Fruit fly (Drosophila melanogaster) whole organism, embryonic: ENCODE data around the gene CG32267.
A peak's percentile ranks its signal among the peaks of the same experiment; 100 is the strongest.

Experiments
- B-H1 ChIP-seq: fragments of 200-800 bp; sonication (Bioruptor generic); IDR thresholded peaks from 3 replicates; pipeline ENCODE4 v1.3.6; 2022; ENCODE audit warnings: missing biosample characterization, missing genetic modification characterization
- BtbVII ChIP-seq: fragments of 200-800 bp; sonication (Bioruptor generic); optimal IDR thresholded peaks from 3 replicates; lab custom pipeline; 2017; ENCODE audit warnings: missing biosample characterization, mild to moderate bottlenecking, missing genetic modification characterization
- CG10209 ChIP-seq: fragments of 200-800 bp; sonication (Bioruptor generic); optimal IDR thresholded peaks from 3 replicates; lab custom pipeline; 2017; ENCODE audit warnings: missing biosample characterization, mild to moderate bottlenecking, missing genetic modification characterization, missing genetic modification reagents
- CG10274 ChIP-seq: fragments of 200-800 bp; sonication (Bioruptor generic); optimal IDR thresholded peaks from 3 replicates; lab custom pipeline; 2017; ENCODE audit warnings: missing biosample characterization, mild to moderate bottlenecking, missing genetic modification characterization
- CG10959 ChIP-seq: fragments of 200-800 bp; sonication (Bioruptor generic); IDR thresholded peaks from 2 replicates; pipeline ENCODE4 v1.3.6; 2022; ENCODE audit warnings: missing biosample characterization, missing genetic modification characterization
- CG11398 ChIP-seq: fragments of 200-800 bp; sonication (Bioruptor generic); optimal IDR thresholded peaks from 2 replicates; lab custom pipeline; 2016; ENCODE audit warnings: missing biosample characterization, missing genetic modification characterization
- CG12104 ChIP-seq: fragments of 200-800 bp; sonication (Bioruptor generic); optimal IDR thresholded peaks from 3 replicates; lab custom pipeline; 2016; ENCODE audit warnings: missing biosample characterization, missing genetic modification characterization
- CG12391 ChIP-seq: fragments of 200-800 bp; sonication (Bioruptor generic); optimal IDR thresholded peaks from 3 replicates; lab custom pipeline; 2018; ENCODE audit warnings: missing biosample characterization, mild to moderate bottlenecking, missing genetic modification characterization, moderate library complexity
- CG13624 ChIP-seq: fragments of 200-800 bp; sonication (Bioruptor generic); optimal IDR thresholded peaks from 2 replicates; lab custom pipeline; 2016; ENCODE audit warnings: missing biosample characterization, missing genetic modification characterization
- CG14014 ChIP-seq: fragments of 200-800 bp; sonication (Bioruptor generic); IDR thresholded peaks from 2 replicates; pipeline ENCODE4 v1.3.6; 2022; ENCODE audit warnings: missing biosample characterization, missing genetic modification characterization
- CG17361 ChIP-seq: fragments of 200-800 bp; sonication (Bioruptor generic); IDR thresholded peaks from 3 replicates; pipeline ENCODE4 v1.3.6; 2022; ENCODE audit warnings: missing biosample characterization, missing genetic modification characterization
- CG17802 ChIP-seq: fragments of 200-800 bp; sonication (Bioruptor generic); optimal IDR thresholded peaks from 2 replicates; lab custom pipeline; 2018; ENCODE audit warnings: missing biosample characterization, mild to moderate bottlenecking, missing genetic modification characterization, moderate library complexity
- CG30020 ChIP-seq: fragments of 200-800 bp; optimal IDR thresholded peaks from 2 replicates; lab custom pipeline; 2019; ENCODE audit warnings: missing biosample characterization, mild to moderate bottlenecking, missing genetic modification characterization, moderate library complexity
- CG32772 ChIP-seq: fragments of 200-800 bp; sonication (Bioruptor generic); IDR thresholded peaks from 2 replicates; pipeline ENCODE4 v1.3.6; 2022; ENCODE audit warnings: missing biosample characterization, missing genetic modification characterization
- CG33557 ChIP-seq: fragments of 200-800 bp; sonication (Bioruptor generic); optimal IDR thresholded peaks from 2 replicates; lab custom pipeline; 2019; ENCODE audit warnings: missing biosample characterization, mild to moderate bottlenecking, missing genetic modification characterization, moderate library complexity
- CG3726 ChIP-seq: fragments of 200-800 bp; sonication (Bioruptor generic); IDR thresholded peaks from 3 replicates; pipeline ENCODE4, ENCODE4 v1.3.6; 2022; ENCODE audit warnings: missing biosample characterization, missing genetic modification characterization
- CG4360 ChIP-seq: fragments of 200-800 bp; sonication (Bioruptor generic); IDR thresholded peaks from 2 replicates; pipeline ENCODE4 v1.3.6; 2022; ENCODE audit warnings: missing biosample characterization, missing genetic modification characterization
- CG4617 ChIP-seq: fragments of 200-800 bp; sonication (Bioruptor generic); optimal IDR thresholded peaks from 3 replicates; lab custom pipeline; 2016; ENCODE audit warnings: missing biosample characterization, missing genetic modification characterization, borderline replicate concordance
- CG5245 ChIP-seq: fragments of 200-800 bp; sonication (Bioruptor generic); optimal IDR thresholded peaks from 3 replicates; lab custom pipeline; 2016; ENCODE audit warnings: missing biosample characterization, missing genetic modification characterization
- CG7357 ChIP-seq: fragments of 200-800 bp; sonication (Bioruptor generic); IDR thresholded peaks from 3 replicates; pipeline ENCODE4 v1.3.6; 2022; ENCODE audit warnings: missing biosample characterization, missing genetic modification characterization
- CG8290 ChIP-seq, 3 experiments: fragments of 200-800 bp; sonication (Bioruptor generic); optimal IDR thresholded peaks; 2 replicates each; lab custom pipeline; 2016 to 2019; ENCODE audit warnings: missing biosample characterization in 3 of 3, missing genetic modification characterization in 3 of 3, mild to moderate bottlenecking in 2 of 3, moderate library complexity in 1 of 3
- CG9876 ChIP-seq: fragments of 200-800 bp; sonication (Bioruptor generic); optimal IDR thresholded peaks from 2 replicates; lab custom pipeline; 2016; ENCODE audit warnings: missing biosample characterization, missing genetic modification characterization
- Dad ChIP-seq: fragments of 200-800 bp; sonication (Bioruptor generic); optimal IDR thresholded peaks from 3 replicates; lab custom pipeline; 2016; ENCODE audit warnings: missing biosample characterization, missing genetic modification characterization
- Dbx ChIP-seq: fragments of 200-800 bp; sonication (Bioruptor generic); IDR thresholded peaks from 3 replicates; pipeline ENCODE4 v1.3.6; 2022; ENCODE audit warnings: missing biosample characterization, missing genetic modification characterization
- GATAe ChIP-seq: fragments of 200-800 bp; sonication (Bioruptor generic); conservative IDR thresholded peaks from 2 replicates; pipeline ENCODE4 v1.3.6; 2022; ENCODE audit warnings: missing biosample characterization, missing genetic modification characterization
- MTF-1 ChIP-seq: fragments of 200-800 bp; sonication (Bioruptor generic); optimal IDR thresholded peaks from 2 replicates; lab custom pipeline; 2018; ENCODE audit warnings: missing biosample characterization, mild to moderate bottlenecking, missing genetic modification characterization, borderline replicate concordance
- Neu2 ChIP-seq: fragments of 200-800 bp; sonication (Bioruptor generic); optimal IDR thresholded peaks from 3 replicates; lab custom pipeline; 2016; ENCODE audit warnings: missing biosample characterization, missing genetic modification characterization, borderline replicate concordance
- Ptx1 ChIP-seq: fragments of 200-800 bp; sonication (Bioruptor generic); IDR thresholded peaks from 2 replicates; pipeline ENCODE4 v1.3.6; 2022; ENCODE audit warnings: missing biosample characterization, missing genetic modification characterization
- Ravus ChIP-seq: fragments of 200-800 bp; sonication (Bioruptor generic); IDR thresholded peaks from 2 replicates; pipeline ENCODE4 v1.3.6; 2022; ENCODE audit warnings: missing biosample characterization, missing genetic modification characterization
- Sry-β ChIP-seq: fragments of 200-800 bp; sonication (Bioruptor generic); optimal IDR thresholded peaks from 2 replicates; lab custom pipeline; 2018; ENCODE audit warnings: missing biosample characterization, mild to moderate bottlenecking, missing genetic modification characterization, moderate library complexity
- aop ChIP-seq: fragments of 200-800 bp; sonication (Bioruptor generic); IDR thresholded peaks from 2 replicates; pipeline ENCODE4 v1.3.6; 2022; ENCODE audit warnings: missing biosample characterization, missing genetic modification characterization
- ash1 ChIP-seq: fragments of 200-800 bp; sonication (Bioruptor generic); optimal IDR thresholded peaks from 2 replicates; lab custom pipeline; 2018; ENCODE audit warnings: missing biosample characterization, mild to moderate bottlenecking, missing genetic modification characterization
- bbx ChIP-seq: fragments of 200-800 bp; sonication (Bioruptor generic); IDR thresholded peaks from 2 replicates; pipeline ENCODE4 v1.3.6; 2022; ENCODE audit warnings: missing biosample characterization, missing genetic modification characterization; ENCODE audit not compliant: partially characterized antibody
- bigmax ChIP-seq: fragments of 200-800 bp; sonication (Bioruptor generic); optimal IDR thresholded peaks from 2 replicates; lab custom pipeline; 2018; ENCODE audit warnings: missing biosample characterization, mild to moderate bottlenecking, missing genetic modification characterization
- cato ChIP-seq: fragments of 200-800 bp; sonication (Bioruptor generic); optimal IDR thresholded peaks from 2 replicates; lab custom pipeline; 2016; ENCODE audit warnings: missing biosample characterization, missing genetic modification characterization, borderline replicate concordance
- chif ChIP-seq, 2 experiments: fragments of 200-800 bp; sonication (Bioruptor generic); optimal IDR thresholded peaks; 3 replicates each; lab custom pipeline; 2016; ENCODE audit warnings: missing biosample characterization in 2 of 2, missing genetic modification characterization in 2 of 2
- crp ChIP-seq, 2 experiments: fragments of 200-800 bp; sonication (Bioruptor generic); optimal IDR thresholded peaks; 2 replicates in 1 of 2; 3 replicates in 1 of 2; lab custom pipeline; 2017; ENCODE audit warnings: missing biosample characterization in 2 of 2, missing genetic modification characterization in 2 of 2, mild to moderate bottlenecking in 1 of 2, moderate library complexity in 1 of 2
- cwo ChIP-seq: fragments of 200-800 bp; sonication (Bioruptor generic); optimal IDR thresholded peaks from 3 replicates; lab custom pipeline; 2017; ENCODE audit warnings: missing biosample characterization, missing genetic modification characterization, mild to moderate bottlenecking, moderate library complexity, missing genetic modification reagents
- dati ChIP-seq: fragments of 200-800 bp; sonication (Bioruptor generic); IDR thresholded peaks from 2 replicates; pipeline ENCODE4 v1.3.6; 2022; ENCODE audit warnings: missing biosample characterization, missing genetic modification characterization
- dimm ChIP-seq: fragments of 200-800 bp; sonication (Bioruptor generic); IDR thresholded peaks from 2 replicates; pipeline ENCODE4 v1.3.6; 2022; ENCODE audit warnings: missing biosample characterization, missing genetic modification characterization
- dm ChIP-seq: fragments of 200-800 bp; sonication (Bioruptor generic); optimal IDR thresholded peaks from 3 replicates; lab custom pipeline; 2016; ENCODE audit warnings: missing biosample characterization, missing genetic modification characterization
- dysf ChIP-seq: fragments of 200-800 bp; sonication (Bioruptor generic); IDR thresholded peaks from 3 replicates; pipeline ENCODE4 v1.3.6; 2022; ENCODE audit warnings: missing biosample characterization, missing genetic modification characterization
- en ChIP-seq: fragments of 200-800 bp; sonication (Bioruptor generic); optimal IDR thresholded peaks from 2 replicates; lab custom pipeline; 2016; ENCODE audit warnings: missing biosample characterization, missing genetic modification characterization
- pfk ChIP-seq: fragments of 200-800 bp; sonication (Bioruptor generic); optimal IDR thresholded peaks from 2 replicates; lab custom pipeline; 2018; ENCODE audit warnings: missing biosample characterization, mild to moderate bottlenecking, missing genetic modification characterization, moderate library complexity
- pnt ChIP-seq: fragments of 200-800 bp; sonication (Bioruptor generic); optimal IDR thresholded peaks from 3 replicates; lab custom pipeline; 2016; ENCODE audit warnings: missing biosample characterization, missing genetic modification characterization
- schlank ChIP-seq: fragments of 200-800 bp; sonication (Bioruptor generic); optimal IDR thresholded peaks from 2 replicates; lab custom pipeline; 2018; ENCODE audit warnings: missing biosample characterization, mild to moderate bottlenecking, missing genetic modification characterization
- seq ChIP-seq: fragments of 200-800 bp; sonication (Bioruptor generic); IDR thresholded peaks from 2 replicates; pipeline ENCODE4 v1.3.6; 2022; ENCODE audit warnings: missing biosample characterization, missing genetic modification characterization
- tap ChIP-seq: fragments of 200-800 bp; optimal IDR thresholded peaks from 3 replicates; lab custom pipeline; 2019; ENCODE audit warnings: missing biosample characterization, mild to moderate bottlenecking, missing genetic modification characterization, moderate library complexity
- vvl ChIP-seq: fragments of 200-800 bp; sonication (Bioruptor generic); IDR thresholded peaks from 2 replicates; pipeline ENCODE4 v1.3.6; 2022; ENCODE audit warnings: missing biosample characterization, missing genetic modification characterization

The CG32267 gene

dm6 chr3L:3460402-3461027 is 11.4 kb downstream of the CG32267 start, which contains the start of gene eIF5B (continued):
- peak; percentile 6 for TF ChIP-seq CG9876 (GFP tag; lab: Kevin White, UChicago)
- TF ChIP-seq Neu2 (GFP tag; lab: Kevin White, UChicago) = no peak
- no peak for TF ChIP-seq bbx
- peak; percentile 32 for TF ChIP-seq cwo (GFP tag; lab: Kevin White, UChicago)
- peak; percentile 89 for TF ChIP-seq CG32772
- TF ChIP-seq CG12391 (tag; lab: Kevin White, UChicago) = peak; percentile 80
- TF ChIP-seq dimm (GFP tag; lab: Robert Waterston, UW) = peak; percentile 61
- peak; percentile 71 for TF ChIP-seq CG7357 (GFP tag; lab: Robert Waterston, UW)
- TF ChIP-seq CG10274 (GFP tag; lab: Kevin White, UChicago) = peak; percentile 57
- peak; percentile 58 for TF ChIP-seq pnt (GFP tag; lab: Kevin White, UChicago)
- peak; percentile 40 for TF ChIP-seq CG13624 (GFP tag; lab: Kevin White, UChicago)
- TF ChIP-seq BtbVII (GFP tag; lab: Kevin White, UChicago) = peak; percentile 48
- TF ChIP-seq B-H1 = peak; percentile 68
- TF ChIP-seq CG5245 (GFP tag; lab: Kevin White, UChicago) = peak; percentile 27
- TF ChIP-seq CG3726 = peak; percentile 80; the same call in 2 of the 3 replicates
- no peak for TF ChIP-seq CG11398 (GFP tag; lab: Kevin White, UChicago)
- peak; percentile 57 for TF ChIP-seq cato
- TF ChIP-seq dysf (GFP tag; lab: Robert Waterston, UW) = peak; percentile 86
- TF ChIP-seq CG14014 (GFP tag; lab: Robert Waterston, UW) = peak; percentile 79
- TF ChIP-seq Ptx1 (GFP tag; lab: Robert Waterston, UW) = peak; percentile 88
- peak in 1 of 2 experiments; percentile 31 for TF ChIP-seq crp (GFP tag; optimal IDR thresholded peaks at IDR 0.05; lab: Kevin White, UChicago)
- TF ChIP-seq dati = peak; percentile 56; the same call in 1 of the 2 replicates
- peak; percentile 52 for TF ChIP-seq CG4617
- TF ChIP-seq chif (GFP tag; optimal IDR thresholded peaks at IDR 0.05; lab: Kevin White, UChicago) = peak in 1 of 2 experiments; percentile 72
- peak; percentile 81 for TF ChIP-seq CG10209 (GFP tag; lab: Kevin White, UChicago)
- TF ChIP-seq CG8290 (GFP tag; optimal IDR thresholded peaks at IDR 0.05; lab: Kevin White, UChicago) = peak; percentile 32
- TF ChIP-seq CG8290 (tag; optimal IDR thresholded peaks at IDR 0.05; lab: Kevin White, UChicago) = peak; percentile 6 to 73
- TF ChIP-seq CG10959 (GFP tag; lab: Robert Waterston, UW) = peak; percentile 59
- TF ChIP-seq CG33557 (GFP tag; lab: Kevin White, UChicago) = peak; percentile 70
- peak; percentile 73 for TF ChIP-seq tap
- no peak for TF ChIP-seq pfk
- peak; percentile 87 for TF ChIP-seq vvl (GFP tag; lab: Robert Waterston, UW)
- TF ChIP-seq CG4360 (GFP tag; lab: Robert Waterston, UW) = no peak
- TF ChIP-seq schlank = peak; percentile 42
- peak; percentile 34 for TF ChIP-seq CG17802 (tag; lab: Kevin White, UChicago)
- peak; percentile 20; the same call in 1 of the 2 replicates for TF ChIP-seq GATAe (GFP tag; lab: Robert Waterston, UW)
- TF ChIP-seq Ravus (GFP tag; lab: Robert Waterston, UW) = peak; percentile 53
- peak; percentile 85 for TF ChIP-seq seq (GFP tag; lab: Robert Waterston, UW)
- peak; percentile 1 for TF ChIP-seq Sry-β (GFP tag; lab: Kevin White, UChicago)
- TF ChIP-seq CG12104 (GFP tag; lab: Kevin White, UChicago) = peak; percentile 43
- peak; percentile 73 for TF ChIP-seq dm (GFP tag; lab: Kevin White, UChicago)
- peak; percentile 75 for TF ChIP-seq CG17361 (GFP tag; lab: Robert Waterston, UW)
- peak; percentile 38 for TF ChIP-seq Dad (GFP tag; lab: Kevin White, UChicago)
- peak; percentile 23 for TF ChIP-seq MTF-1 (GFP tag; lab: Kevin White, UChicago)
- TF ChIP-seq CG30020 (tag; lab: Kevin White, UChicago) = peak; percentile 67
- no peak for TF ChIP-seq ash1 (GFP tag; lab: Kevin White, UChicago)
- TF ChIP-seq bigmax = peak; percentile 8
- TF ChIP-seq Dbx = peak; percentile 79
- peak; percentile 63; the same call in 1 of the 2 replicates for TF ChIP-seq aop (GFP tag; lab: Robert Waterston, UW)
- TF ChIP-seq en (GFP tag; lab: Kevin White, UChicago) = peak; percentile 6
